Worm (Caenorhabditis elegans): ENCODE results near the gene dpy-31.

Gene dpy-31

DNA sequence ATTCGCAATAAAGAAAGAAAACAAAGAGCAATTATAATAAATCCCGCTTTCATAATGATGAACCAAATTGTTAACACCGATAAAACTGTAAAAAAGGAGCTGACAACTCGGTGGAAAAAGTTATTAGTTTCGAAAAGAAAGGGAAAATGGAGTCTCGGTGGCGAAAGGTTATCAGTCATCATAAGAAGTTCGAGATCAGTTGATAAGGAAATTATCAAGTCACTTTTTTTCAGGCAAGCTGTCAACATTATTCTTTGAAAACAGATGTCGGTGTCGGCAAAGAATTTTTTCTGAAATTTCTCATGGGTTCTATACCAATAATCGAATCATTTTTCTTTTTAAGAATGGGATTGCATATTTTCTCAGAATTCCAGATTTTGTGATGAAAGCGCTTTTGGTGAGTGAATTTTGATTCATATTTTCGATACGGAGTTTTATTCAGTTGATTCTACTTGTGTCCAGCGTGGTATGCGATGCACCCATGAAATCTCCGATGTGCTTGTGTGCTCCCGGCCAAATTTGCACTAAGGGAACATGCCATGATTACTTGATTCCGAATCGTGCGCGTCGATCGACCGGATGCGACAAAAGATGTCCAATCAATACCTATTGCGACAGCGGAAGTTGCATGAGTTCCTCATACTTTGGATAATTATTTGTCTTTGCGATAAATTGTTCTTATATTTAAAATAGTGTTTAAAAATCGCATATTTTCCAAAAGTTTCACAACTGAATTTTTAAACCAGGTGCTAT, 13.5 kb upstream of the dpy-31 start, which contains the start of the genes F37C12.21 and F37C12.10:
F37C12.21 (plus strand) TSS at position 58 of the 753 bp plus-strand sequence.
F37C12.10 (minus strand) TSS at position 85 of the 753 bp plus-strand sequence.
- TF ChIP-seq nhr-48 (tag; optimal IDR thresholded peaks at IDR 0.05) = no peak
- TF ChIP-seq aly-2 (tag; optimal IDR thresholded peaks at IDR 0.05) = no peak
- no peak for TF ChIP-seq lin-13 (GFP tag; optimal IDR thresholded peaks at IDR 0.05)
- no peak for TF ChIP-seq nhr-6 (tag; optimal IDR thresholded peaks at IDR 0.05)
- no peak for TF ChIP-seq zag-1 (tag; optimal IDR thresholded peaks at IDR 0.05)
- TF ChIP-seq duxl-1 (tag; optimal IDR thresholded peaks at IDR 0.05; ENCODE audit: poor library complexity) = no peak
- no peak for TF ChIP-seq ama-1 (optimal IDR thresholded peaks at IDR 0.05)
- TF ChIP-seq pqm-1 (tag; optimal IDR thresholded peaks at IDR 0.05) = peak; percentile 43
- no peak for TF ChIP-seq dpl-1 (GFP tag; optimal IDR thresholded peaks at IDR 0.05)
- TF ChIP-seq vab-7 (GFP tag; IDR thresholded peaks at IDR 0.05) = no peak
- TF ChIP-seq php-3 (GFP tag; IDR thresholded peaks at IDR 0.05) = no peak
- TF ChIP-seq ztf-11 (tag; optimal IDR thresholded peaks at IDR 0.05) = no peak
- no peak for TF ChIP-seq ctbp-1 (GFP tag; IDR thresholded peaks at IDR 0.05)
- peak; percentile 50 for TF ChIP-seq dve-1 (tag; optimal IDR thresholded peaks at IDR 0.05; ENCODE audit: insufficient read depth)
- TF ChIP-seq spr-3 (GFP tag; optimal IDR thresholded peaks at IDR 0.05) = no peak
- TF ChIP-seq nhr-76 (tag; optimal IDR thresholded peaks at IDR 0.05) = no peak
- no peak for TF ChIP-seq lir-3 (tag; optimal IDR thresholded peaks at IDR 0.05)
- TF ChIP-seq egl-43 (GFP tag; IDR thresholded peaks at IDR 0.05) = no peak
- no peak for TF ChIP-seq zip-11 (GFP tag; IDR thresholded peaks at IDR 0.05)
- no peak for TF ChIP-seq daf-16 (GFP tag; optimal IDR thresholded peaks at IDR 0.05)
- TF ChIP-seq daf-16 (tag; optimal IDR thresholded peaks at IDR 0.05) = peak; percentile 81
- no peak for TF ChIP-seq rbr-2 (tag; optimal IDR thresholded peaks at IDR 0.05)
- no peak for TF ChIP-seq zfp-2 (tag; optimal IDR thresholded peaks at IDR 0.05)
- no peak for TF ChIP-seq ceh-20 (GFP tag; IDR thresholded peaks at IDR 0.05)
- TF ChIP-seq sdz-12 (GFP tag; optimal IDR thresholded peaks at IDR 0.05) = no peak
- TF ChIP-seq mep-1 (tag; optimal IDR thresholded peaks at IDR 0.05) = no peak
- TF ChIP-seq Y48G9A.11 (GFP tag; IDR thresholded peaks at IDR 0.05) = no peak
- TF ChIP-seq lin-1 (GFP tag; IDR thresholded peaks at IDR 0.05) = no peak
- no peak for TF ChIP-seq hmg-1.1 (GFP tag; IDR thresholded peaks at IDR 0.05)
- no peak for TF ChIP-seq lin-15B (tag; optimal IDR thresholded peaks at IDR 0.05)
- TF ChIP-seq Y75B8A.6 (GFP tag; IDR thresholded peaks at IDR 0.05) = no peak
- TF ChIP-seq nhr-102 (tag; optimal IDR thresholded peaks at IDR 0.05) = peak; percentile 7
- no peak for TF ChIP-seq ceh-44 (GFP tag; IDR thresholded peaks at IDR 0.05)
- TF ChIP-seq nhr-11 (tag; optimal IDR thresholded peaks at IDR 0.05) = no peak
- TF ChIP-seq dmd-6 (GFP tag; IDR thresholded peaks at IDR 0.05) = peak; percentile 43
- TF ChIP-seq tag-97 (GFP tag; IDR thresholded peaks at IDR 0.05) = no peak
- TF ChIP-seq fos-1 (tag; optimal IDR thresholded peaks at IDR 0.05) = no peak
- TF ChIP-seq Y105C5A.15 (GFP tag; IDR thresholded peaks at IDR 0.05) = no peak
- TF ChIP-seq F37D6.2 (tag; optimal IDR thresholded peaks at IDR 0.05) = no peak
- TF ChIP-seq daf-19 (GFP tag; conservative IDR thresholded peaks at IDR 0.05) = no peak
- TF ChIP-seq nhr-41 (GFP tag; IDR thresholded peaks at IDR 0.05) = peak; percentile 57; the same call in 1 of the 2 replicates
- no peak for TF ChIP-seq jun-1 (tag; optimal IDR thresholded peaks at IDR 0.05)
- TF ChIP-seq nhr-237 (tag; optimal IDR thresholded peaks at IDR 0.05) = no peak
- TF ChIP-seq F26F4.8 (GFP tag; conservative IDR thresholded peaks at IDR 0.05) = no peak
- no peak for TF ChIP-seq spr-1 (tag; optimal IDR thresholded peaks at IDR 0.05)
- no peak for TF ChIP-seq Y5F2A.4 (GFP tag; optimal IDR thresholded peaks at IDR 0.05)
- no peak for TF ChIP-seq mxl-3 (GFP tag; optimal IDR thresholded peaks at IDR 0.05)
- TF ChIP-seq mdl-1 (tag; optimal IDR thresholded peaks at IDR 0.05) = no peak
- no peak for TF ChIP-seq set-16 (GFP tag; IDR thresholded peaks at IDR 0.05)
- no peak for TF ChIP-seq saeg-2 (GFP tag; IDR thresholded peaks at IDR 0.05)
- no peak for TF ChIP-seq dmd-9 (GFP tag; IDR thresholded peaks at IDR 0.05)
- TF ChIP-seq snpc-1.2 (GFP tag; IDR thresholded peaks at IDR 0.05) = no peak
